Fruit fly (Drosophila melanogaster): Measurements from ENCODE around the gene CG4238.

DNA sequence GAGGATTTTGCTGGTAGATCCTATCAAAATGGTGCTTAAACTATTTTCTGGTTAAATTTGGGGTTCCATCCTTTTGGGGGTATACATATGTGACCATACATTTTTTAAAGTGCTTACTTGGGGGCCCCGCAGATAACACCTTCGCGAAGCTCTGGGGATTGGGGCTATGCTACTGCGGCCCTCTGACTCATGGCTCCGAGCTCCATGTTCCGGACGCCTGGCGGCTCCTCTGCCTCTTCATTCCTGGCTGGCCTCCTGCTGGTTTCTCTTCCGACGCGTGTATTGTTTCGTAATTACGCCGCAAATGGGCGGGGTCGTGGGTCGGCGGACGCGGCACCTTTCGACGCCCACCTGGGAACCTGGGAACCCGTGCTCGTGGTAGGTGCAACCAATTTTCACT is 35.2 kb downstream of the CG4238 start:
- TF ChIP-seq Ptx1 (GFP tag; IDR thresholded peaks at IDR 0.05) (no peak), zf30C (GFP tag; optimal IDR thresholded peaks at IDR 0.05) (no peak), ci (GFP tag; IDR thresholded peaks at IDR 0.05) (no peak), CG9215 (GFP tag; IDR thresholded peaks at IDR 0.05) (no peak), CG4424 (GFP tag; optimal IDR thresholded peaks at IDR 0.05) (no peak), trem (tag; optimal IDR thresholded peaks at IDR 0.05) (no peak)
